Fruit fly (Drosophila melanogaster): ENCODE results near the gene if.

DNA sequence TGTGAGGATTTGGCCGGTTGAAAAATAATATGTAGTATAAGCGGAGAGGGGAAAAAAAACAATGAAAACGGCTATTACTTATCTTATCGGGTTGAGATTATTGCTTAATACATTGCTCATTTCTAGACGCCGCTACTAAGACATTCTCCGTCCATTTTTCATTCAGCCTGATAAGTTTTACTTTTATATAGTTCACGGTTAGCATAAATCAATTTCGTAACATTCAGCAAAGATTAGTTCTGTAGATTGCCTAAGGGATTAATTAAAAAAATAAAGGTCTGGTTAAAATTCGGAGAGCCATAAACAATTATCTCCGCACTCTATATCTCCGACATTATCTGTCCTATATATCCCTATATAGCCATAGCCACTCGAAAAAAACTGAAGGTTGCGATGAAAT, 35.8 kb downstream of the if start:
- TF ChIP-seq CTCF (optimal IDR thresholded peaks at IDR 0.05): no peak
- no peak for TF ChIP-seq CG8478 (optimal IDR thresholded peaks at IDR 0.05)

All from S2 (cell line).